Worm (Caenorhabditis elegans) whole organism, L4/young adult: ENCODE results near the gene sru-3.

Experiments used
- dao-5 ChIP-seq: sonication (generic microtip); optimal IDR thresholded peaks from 2 replicates; lab custom pipeline; 2016; ENCODE audit warnings: missing genotype, missing genetic modification characterization, moderate library complexity, missing compliant biosample characterization
- him-1 ChIP-seq: sonication (generic microtip); optimal IDR thresholded peaks from 2 replicates; lab custom pipeline; 2016; ENCODE audit warnings: missing genotype, missing genetic modification reagents, missing genetic modification characterization, missing compliant biosample characterization

ce11 chrIV:9524849-9525460 is 28.5 kb downstream of the sru-3 start, which contains the start of gene ndua-5:
- no peak for TF ChIP-seq dao-5
- TF ChIP-seq him-1 (tag; lab: Kevin White, UChicago) = no peak
